Fruit fly (Drosophila melanogaster) whole organism: ENCODE results near the gene mRpL17.

Experiments used
- Dll ChIP-seq: fragments of >200 bp; optimal IDR thresholded peaks from 2 replicates; lab custom pipeline; 2017
- EcR ChIP-seq, 2 experiments: fragments of >200 bp; optimal IDR thresholded peaks; 2 replicates each; lab custom pipeline; 2017; ENCODE audit warnings: missing biosample characterization in 2 of 2, missing genetic modification characterization in 2 of 2, missing genetic modification reagents in 2 of 2
- pan ChIP-seq: fragments of >200 bp; optimal IDR thresholded peaks from 2 replicates; lab custom pipeline; 2017
- psq ChIP-seq: fragments of >200 bp; optimal IDR thresholded peaks from 2 replicates; lab custom pipeline; 2017
- usp ChIP-seq: fragments of >200 bp; optimal IDR thresholded peaks from 2 replicates; lab custom pipeline; 2017; ENCODE audit warnings: missing biosample characterization, missing genetic modification characterization, mixed read lengths

DNA sequence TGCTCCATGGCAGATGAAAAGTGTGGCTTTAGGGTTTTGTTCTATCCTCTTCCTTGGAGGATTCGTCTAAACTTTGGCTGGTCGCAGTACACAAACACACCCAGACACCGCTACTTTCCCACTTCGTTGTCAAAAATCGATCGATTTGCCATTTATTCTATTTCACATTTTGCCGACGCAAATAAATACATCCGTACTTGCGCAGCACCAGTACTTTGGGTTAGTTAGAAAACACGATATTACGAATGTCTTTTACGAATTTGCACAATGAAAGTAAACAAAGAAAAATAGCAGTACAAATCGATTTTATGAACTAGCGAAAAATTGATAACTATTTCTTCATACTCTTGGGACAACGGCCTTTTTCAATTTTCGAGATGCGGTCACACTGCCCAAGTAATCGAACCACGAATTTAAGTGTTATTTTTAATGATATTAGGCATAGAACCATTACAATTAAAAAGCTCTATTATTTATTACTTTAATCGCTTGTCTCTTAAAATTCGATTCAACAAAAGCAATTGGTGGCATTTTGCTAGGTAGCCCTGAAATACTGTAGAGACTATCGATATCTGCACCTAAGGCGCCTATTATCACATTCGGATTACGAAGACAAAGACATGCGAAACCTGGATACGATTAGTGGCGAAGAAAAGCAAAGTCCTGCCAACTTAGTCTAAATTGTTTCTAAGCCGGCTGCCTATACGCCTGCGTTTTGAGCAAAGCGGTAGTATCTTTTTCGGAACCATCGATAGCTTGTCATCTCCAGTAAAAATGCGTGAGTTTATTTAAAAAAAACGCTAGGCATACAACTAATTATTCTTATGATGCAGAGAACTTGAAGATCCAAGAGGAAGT, 6.7 kb upstream of the mRpL17 start, which contains the start of the genes DIP2 and wac:
- TF ChIP-seq psq (lab: Kevin White, UChicago) (no peak), EcR (GFP tag; optimal IDR thresholded peaks at IDR 0.05; lab: Kevin White, UChicago) (no peak), usp (GFP tag; lab: Kevin White, UChicago) (no peak), Dll (lab: Kevin White, UChicago) (no peak), pan (lab: Kevin White, UChicago) (no peak)
